Worm (Caenorhabditis elegans) whole organism, L4/young adult: ENCODE data around the gene W08G11.3.

ENCODE experiments used
- W03F9.2 ChIP-seq: fragments of 150-350 bp; optimal IDR thresholded peaks from 2 replicates; lab custom pipeline; 2014; ENCODE audit warnings: missing biosample characterization, missing genetic modification characterization
- dao-5 ChIP-seq: sonication (generic microtip); optimal IDR thresholded peaks from 2 replicates; lab custom pipeline; 2016; ENCODE audit warnings: missing genotype, missing genetic modification characterization, moderate library complexity, missing compliant biosample characterization
- him-1 ChIP-seq: sonication (generic microtip); optimal IDR thresholded peaks from 2 replicates; lab custom pipeline; 2016; ENCODE audit warnings: missing genotype, missing genetic modification reagents, missing genetic modification characterization, missing compliant biosample characterization

DNA sequence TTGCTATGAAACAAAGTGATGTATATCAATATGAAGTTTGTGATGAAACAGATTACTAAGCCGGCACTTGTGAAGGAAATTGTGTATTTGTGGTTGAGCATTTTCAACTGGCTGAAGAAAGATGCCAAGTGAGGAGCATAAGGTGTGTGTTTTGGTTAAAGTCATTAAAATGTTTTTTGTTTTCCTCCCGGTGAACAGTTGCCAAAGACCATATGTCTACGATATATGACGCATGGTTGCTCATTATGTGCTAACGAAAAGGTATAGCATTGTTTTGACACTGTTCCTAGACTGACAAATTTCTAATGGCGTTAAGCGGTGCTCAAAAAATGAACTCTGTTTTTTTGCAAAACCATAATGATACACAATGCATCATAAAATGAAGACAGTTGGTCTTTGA is 49.5 kb downstream of the W08G11.3 start, which contains the start of gene str-55:
- TF ChIP-seq W03F9.2 (tag; lab: Kevin White, UChicago) = no peak
- no peak for TF ChIP-seq him-1 (tag; lab: Kevin White, UChicago)
- no peak for TF ChIP-seq dao-5
